Worm (Caenorhabditis elegans) whole organism, mixed stage, embryonic: ENCODE data around the gene Y44A6C.2.

ENCODE experiments used
- M03D4.4 ChIP-seq: sonication (generic microtip); optimal IDR thresholded peaks from 2 replicates; lab custom pipeline; 2017; ENCODE audit warnings: mild to moderate bottlenecking, missing genetic modification characterization, missing compliant biosample characterization
- bed-3 ChIP-seq: fragments of 200-800 bp; sonication (Bioruptor generic); optimal IDR thresholded peaks from 3 replicates; lab custom pipeline; 2018; ENCODE audit warnings: mild to moderate bottlenecking, missing genetic modification characterization, moderate library complexity, missing compliant biosample characterization
- blmp-1 ChIP-seq: fragments of 150-350 bp; optimal IDR thresholded peaks from 2 replicates; lab custom pipeline; 2014; ENCODE audit warnings: missing biosample characterization, missing genetic modification characterization
- ceh-39 ChIP-seq: fragments of 150-350 bp; optimal IDR thresholded peaks from 2 replicates; lab custom pipeline; 2014; ENCODE audit warnings: missing biosample characterization, missing genetic modification characterization
- ceh-43 ChIP-seq: fragments of 200-800 bp; sonication (Bioruptor generic); optimal IDR thresholded peaks from 2 replicates; lab custom pipeline; 2018; ENCODE audit warnings: mild to moderate bottlenecking, missing genetic modification characterization, moderate library complexity, missing compliant biosample characterization
- ceh-83 ChIP-seq: fragments of 200-800 bp; sonication (Bioruptor generic); optimal IDR thresholded peaks from 2 replicates; lab custom pipeline; 2018; ENCODE audit warnings: mild to moderate bottlenecking, missing genetic modification characterization, missing compliant biosample characterization
- ces-1 ChIP-seq: fragments of 150-350 bp; optimal IDR thresholded peaks from 2 replicates; lab custom pipeline; 2014; ENCODE audit warnings: missing biosample characterization, missing genetic modification reagents, missing genetic modification characterization
- cnd-1 ChIP-seq: fragments of 200-800 bp; sonication (Bioruptor generic); optimal IDR thresholded peaks from 2 replicates; lab custom pipeline; 2018; ENCODE audit warnings: mild to moderate bottlenecking, missing genetic modification characterization, missing compliant biosample characterization
- drap-1 ChIP-seq: fragments of 200-800 bp; sonication (Bioruptor generic); optimal IDR thresholded peaks from 3 replicates; lab custom pipeline; 2018; ENCODE audit warnings: mild to moderate bottlenecking, missing genetic modification characterization, missing compliant biosample characterization
- elt-1 ChIP-seq: sonication (generic microtip); optimal IDR thresholded peaks from 2 replicates; lab custom pipeline; 2017; ENCODE audit warnings: missing genetic modification characterization, mild to moderate bottlenecking, missing compliant biosample characterization, antibody characterized with exemption, moderate library complexity, borderline replicate concordance; ENCODE audit not compliant: insufficient read depth
- elt-3 ChIP-seq: fragments of 150-350 bp; optimal IDR thresholded peaks from 2 replicates; lab custom pipeline; 2014; ENCODE audit warnings: missing biosample characterization, missing genetic modification characterization
- flh-1 ChIP-seq: fragments of 200-800 bp; sonication (Bioruptor generic); optimal IDR thresholded peaks from 2 replicates; lab custom pipeline; 2018; ENCODE audit warnings: mild to moderate bottlenecking, missing genetic modification characterization, moderate library complexity, missing compliant biosample characterization
- ham-2 ChIP-seq: fragments of 200-800 bp; sonication (Bioruptor generic); optimal IDR thresholded peaks from 2 replicates; lab custom pipeline; 2018; ENCODE audit warnings: mild to moderate bottlenecking, missing genetic modification characterization, missing compliant biosample characterization
- hlh-1 ChIP-seq: fragments of 150-350 bp; optimal IDR thresholded peaks from 2 replicates; lab custom pipeline; 2014; ENCODE audit warnings: missing biosample characterization, missing genetic modification reagents, missing genetic modification characterization
- lin-13 ChIP-seq: fragments of 150-350 bp; optimal IDR thresholded peaks from 2 replicates; lab custom pipeline; 2014; ENCODE audit warnings: missing biosample characterization, missing genetic modification characterization
- lin-32 ChIP-seq: fragments of 200-800 bp; sonication (Bioruptor generic); optimal IDR thresholded peaks from 2 replicates; lab custom pipeline; 2018; ENCODE audit warnings: mild to moderate bottlenecking, missing genetic modification characterization, missing compliant biosample characterization
- lsy-2 ChIP-seq: fragments of 150-350 bp; optimal IDR thresholded peaks from 2 replicates; lab custom pipeline; 2014; ENCODE audit warnings: missing biosample characterization, missing genetic modification characterization
- mab-5 ChIP-seq: fragments of 150-350 bp; optimal IDR thresholded peaks from 2 replicates; lab custom pipeline; 2014; ENCODE audit warnings: missing biosample characterization, missing genetic modification characterization
- mep-1 ChIP-seq: fragments of 150-350 bp; optimal IDR thresholded peaks from 2 replicates; lab custom pipeline; 2017; ENCODE audit warnings: missing biosample characterization, missing genetic modification reagents, missing genetic modification characterization, inconsistent platforms
- mls-2 ChIP-seq: sonication (generic microtip); optimal IDR thresholded peaks from 2 replicates; lab custom pipeline; 2016; ENCODE audit warnings: mild to moderate bottlenecking, missing genetic modification characterization, moderate library complexity, missing compliant biosample characterization
- nhr-12 ChIP-seq: fragments of 150-350 bp; optimal IDR thresholded peaks from 2 replicates; lab custom pipeline; 2014; ENCODE audit warnings: missing biosample characterization, missing genetic modification characterization
- nhr-237 ChIP-seq: fragments of 150-350 bp; optimal IDR thresholded peaks from 2 replicates; lab custom pipeline; 2014; ENCODE audit warnings: missing biosample characterization, missing genetic modification characterization
- nhr-28 ChIP-seq: fragments of 150-350 bp; optimal IDR thresholded peaks from 2 replicates; lab custom pipeline; 2014; ENCODE audit warnings: missing biosample characterization, missing genetic modification characterization
- pha-4 ChIP-seq: fragments of 150-350 bp; optimal IDR thresholded peaks from 2 replicates; lab custom pipeline; 2018; ENCODE audit warnings: missing biosample characterization, missing genetic modification reagents, missing genetic modification characterization
- sem-2 ChIP-seq: fragments of 200-800 bp; sonication (Bioruptor generic); optimal IDR thresholded peaks from 2 replicates; lab custom pipeline; 2018; ENCODE audit warnings: mild to moderate bottlenecking, missing genetic modification characterization, missing compliant biosample characterization
- snpc-4 ChIP-seq: fragments of 150-350 bp; optimal IDR thresholded peaks from 2 replicates; lab custom pipeline; 2014; ENCODE audit warnings: missing biosample characterization, missing genetic modification characterization
- sptf-1 ChIP-seq: sonication (generic microtip); optimal IDR thresholded peaks from 2 replicates; lab custom pipeline; 2017; ENCODE audit warnings: mild to moderate bottlenecking, missing genetic modification characterization, moderate library complexity, missing compliant biosample characterization
- unc-120 ChIP-seq: sonication (generic microtip); optimal IDR thresholded peaks from 2 replicates; lab custom pipeline; 2017; ENCODE audit warnings: missing genetic modification characterization, missing compliant biosample characterization; ENCODE audit not compliant: poor library complexity, severe bottlenecking
- unc-39 ChIP-seq: fragments of 150-350 bp; optimal IDR thresholded peaks from 2 replicates; lab custom pipeline; 2014; ENCODE audit warnings: missing biosample characterization, missing genetic modification characterization
- unc-62 ChIP-seq: fragments of 150-350 bp; optimal IDR thresholded peaks from 2 replicates; lab custom pipeline; 2014; ENCODE audit warnings: missing biosample characterization, missing genetic modification reagents, missing genetic modification characterization
- ztf-11 ChIP-seq: fragments of 150-350 bp; optimal IDR thresholded peaks from 2 replicates; lab custom pipeline; 2014; ENCODE audit warnings: missing biosample characterization, missing genetic modification characterization

Gene Y44A6C.2

DNA sequence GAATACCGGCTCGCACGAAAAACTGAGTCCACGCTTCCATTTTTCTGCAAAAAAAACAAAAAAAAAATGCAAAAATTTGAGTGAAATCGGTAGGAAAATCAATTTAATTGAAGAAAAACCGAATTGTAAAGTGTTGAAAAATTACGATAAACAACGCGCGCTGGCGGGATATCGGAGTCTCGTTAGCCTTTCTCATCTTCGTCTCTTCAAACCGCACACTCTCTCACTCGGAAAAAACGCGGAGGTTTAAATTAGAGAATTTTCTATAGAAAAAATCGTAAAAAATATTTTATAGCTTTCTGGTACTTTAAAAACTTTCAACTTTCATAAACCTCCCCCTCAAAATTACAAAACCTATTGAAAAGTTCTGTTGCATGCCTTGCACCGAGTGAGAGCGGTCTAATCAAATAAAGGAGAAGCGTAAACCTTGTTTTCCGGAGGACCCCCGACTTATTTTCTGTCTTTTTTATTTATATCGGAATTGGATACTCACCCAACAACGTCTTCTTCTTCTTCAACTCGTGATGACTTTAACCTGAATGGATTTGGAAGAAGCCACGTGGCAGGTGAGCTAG is 17.9 kb upstream of the Y44A6C.2 start, which contains the start of the genes F53F8.5 and F53F8.6:
TSS of gene F53F8.5 (minus strand) at position 52 of the 575 bp plus-strand sequence.
TSS of gene F53F8.6 (plus strand) at position 230 of the 575 bp plus-strand sequence.
- TF ChIP-seq bed-3 (no peak), unc-62 (GFP tag; lab: Kevin White, UChicago) (no peak), pha-4 (tag; lab: Kevin White, UChicago) (peak; percentile 4), ces-1 (GFP tag; lab: Kevin White, UChicago) (peak; percentile 94), lsy-2 (tag; lab: Kevin White, UChicago) (peak; percentile 53), lin-13 (tag; lab: Kevin White, UChicago) (peak; percentile 38), nhr-12 (tag; lab: Kevin White, UChicago) (no peak)

DNA sequence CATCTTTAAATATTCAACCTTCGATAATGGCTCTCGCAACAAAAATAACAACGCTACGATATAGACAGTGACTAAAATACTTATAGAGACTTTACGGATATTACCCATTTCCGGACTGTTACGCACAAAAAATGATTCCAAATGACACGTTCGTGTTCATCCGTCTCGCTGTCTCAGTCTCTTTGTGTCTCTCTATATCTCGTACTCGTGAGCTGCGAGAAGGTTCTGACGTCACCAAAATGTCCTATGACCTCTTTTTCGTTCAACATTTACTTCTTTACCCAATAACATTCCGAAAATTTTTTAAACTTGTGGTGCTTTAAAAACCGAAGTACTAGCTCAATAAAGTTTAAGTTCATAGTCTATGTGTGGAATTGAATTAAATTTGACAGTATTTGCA is 11.9 kb upstream of the Y44A6C.2 start:
- no peak for TF ChIP-seq ztf-11 (tag; lab: Kevin White, UChicago)
- TF ChIP-seq ceh-83 (GFP tag; lab: Kevin White, UChicago) = no peak
- no peak for TF ChIP-seq elt-3 (tag; lab: Kevin White, UChicago)
- no peak for TF ChIP-seq hlh-1 (tag; lab: Kevin White, UChicago)
- TF ChIP-seq nhr-28 (tag; lab: Kevin White, UChicago) = no peak
- TF ChIP-seq ces-1 (GFP tag; lab: Kevin White, UChicago) = peak; percentile 8
- no peak for TF ChIP-seq sem-2 (GFP tag; lab: Kevin White, UChicago)

DNA sequence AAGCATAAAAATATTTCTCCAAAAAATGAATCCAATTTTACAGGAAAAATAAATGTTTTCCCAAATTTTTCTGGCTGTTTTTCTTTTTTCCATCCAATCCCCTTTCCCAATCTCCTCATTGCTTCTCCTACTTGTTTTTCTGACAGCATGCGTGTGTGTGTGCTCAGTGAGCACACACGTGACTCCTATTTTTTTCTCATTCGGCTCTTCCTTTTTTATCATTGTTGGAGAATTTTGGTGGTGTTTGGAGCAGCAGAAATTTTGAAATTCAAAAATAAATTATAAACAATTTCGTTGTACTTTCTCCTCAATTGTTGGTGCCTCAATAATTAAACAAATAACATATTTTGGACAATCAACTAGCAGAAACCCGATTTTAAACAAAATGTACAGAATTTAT is 11.4 kb upstream of the Y44A6C.2 start:
- TF ChIP-seq mep-1 (tag; lab: Kevin White, UChicago) (no peak), flh-1 (GFP tag; lab: Kevin White, UChicago) (no peak), sptf-1 (tag; lab: Kevin White, UChicago) (no peak), elt-3 (tag; lab: Kevin White, UChicago) (no peak), mab-5 (no peak)

- TF ChIP-seq ceh-43 (GFP tag; lab: Kevin White, UChicago) (no peak), sptf-1 (tag; lab: Kevin White, UChicago) (no peak), cnd-1 (peak; percentile 96), nhr-28 (tag; lab: Kevin White, UChicago) (no peak), unc-39 (no peak), mab-5 (no peak), nhr-237 (tag; lab: Kevin White, UChicago) (peak; percentile 0), pha-4 (tag; lab: Kevin White, UChicago) (no peak), flh-1 (GFP tag; lab: Kevin White, UChicago) (no peak), ztf-11 (tag; lab: Kevin White, UChicago) (no peak), mls-2 (tag; lab: Kevin White, UChicago) (peak; percentile 43), elt-1 (tag; lab: Kevin White, UChicago) (no peak), ces-1 (GFP tag; lab: Kevin White, UChicago) (peak; percentile 93), lin-13 (tag; lab: Kevin White, UChicago) (no peak), unc-120 (peak; percentile 53), mep-1 (tag; lab: Kevin White, UChicago) (peak; percentile 31), sem-2 (GFP tag; lab: Kevin White, UChicago) (no peak), nhr-12 (tag; lab: Kevin White, UChicago) (no peak), snpc-4 (tag; lab: Kevin White, UChicago) (no peak), ceh-39 (tag; lab: Kevin White, UChicago) (no peak), drap-1 (peak; percentile 37), unc-62 (GFP tag; lab: Kevin White, UChicago) (peak; percentile 76), lin-32 (GFP tag; lab: Kevin White, UChicago) (peak; percentile 67), ceh-83 (GFP tag; lab: Kevin White, UChicago) (no peak), ham-2 (no peak), blmp-1 (tag; lab: Kevin White, UChicago) (no peak), M03D4.4 (tag; lab: Kevin White, UChicago) (no peak), hlh-1 (tag; lab: Kevin White, UChicago) (peak; percentile 94)
Measured at ce11 chrV:20711733-20712132, 10.3 kb upstream of the Y44A6C.2 start.
